Fruit fly (Drosophila melanogaster) whole organism, adult: ENCODE measurements around the gene betaCOP.

Source experiments
- CG5204 ChIP-seq: fragments of 200-800 bp; sonication (Bioruptor generic); optimal IDR thresholded peaks from 2 replicates; lab custom pipeline; 2016; ENCODE audit warnings: missing biosample characterization, missing genetic modification characterization
- Clk ChIP-seq: fragments of 200-800 bp; sonication (Bioruptor generic); optimal IDR thresholded peaks from 2 replicates; lab custom pipeline; 2017; ENCODE audit warnings: missing biosample characterization, missing genetic modification characterization
- cic ChIP-seq: fragments of 200-800 bp; sonication (Bioruptor generic); optimal IDR thresholded peaks from 2 replicates; lab custom pipeline; 2017; ENCODE audit warnings: missing biosample characterization, mild to moderate bottlenecking, missing genetic modification characterization, moderate library complexity
- cnc ChIP-seq, 2 experiments: fragments of >200 bp; optimal IDR thresholded peaks; 2 replicates each; lab custom pipeline; 2017
- kay ChIP-seq: fragments of 200-800 bp; sonication (Bioruptor generic); peaks from one replicate; lab custom pipeline; 2016; ENCODE audit warnings: missing biosample characterization, missing genetic modification characterization, borderline replicate concordance
- ovo ChIP-seq: fragments of 200-800 bp; sonication (Bioruptor generic); optimal IDR thresholded peaks from 2 replicates; lab custom pipeline; 2016; ENCODE audit warnings: missing biosample characterization, missing genetic modification characterization
- pad ChIP-seq: fragments of 200-800 bp; sonication (Bioruptor generic); optimal IDR thresholded peaks from 3 replicates; lab custom pipeline; 2017; ENCODE audit warnings: missing biosample characterization, missing genetic modification characterization, mild to moderate bottlenecking, moderate library complexity, missing genetic modification reagents
- tj ChIP-seq: fragments of 200-800 bp; sonication (Bioruptor generic); optimal IDR thresholded peaks from 3 replicates; lab custom pipeline; 2017; ENCODE audit warnings: missing biosample characterization, mild to moderate bottlenecking, missing genetic modification characterization, moderate library complexity

DNA sequence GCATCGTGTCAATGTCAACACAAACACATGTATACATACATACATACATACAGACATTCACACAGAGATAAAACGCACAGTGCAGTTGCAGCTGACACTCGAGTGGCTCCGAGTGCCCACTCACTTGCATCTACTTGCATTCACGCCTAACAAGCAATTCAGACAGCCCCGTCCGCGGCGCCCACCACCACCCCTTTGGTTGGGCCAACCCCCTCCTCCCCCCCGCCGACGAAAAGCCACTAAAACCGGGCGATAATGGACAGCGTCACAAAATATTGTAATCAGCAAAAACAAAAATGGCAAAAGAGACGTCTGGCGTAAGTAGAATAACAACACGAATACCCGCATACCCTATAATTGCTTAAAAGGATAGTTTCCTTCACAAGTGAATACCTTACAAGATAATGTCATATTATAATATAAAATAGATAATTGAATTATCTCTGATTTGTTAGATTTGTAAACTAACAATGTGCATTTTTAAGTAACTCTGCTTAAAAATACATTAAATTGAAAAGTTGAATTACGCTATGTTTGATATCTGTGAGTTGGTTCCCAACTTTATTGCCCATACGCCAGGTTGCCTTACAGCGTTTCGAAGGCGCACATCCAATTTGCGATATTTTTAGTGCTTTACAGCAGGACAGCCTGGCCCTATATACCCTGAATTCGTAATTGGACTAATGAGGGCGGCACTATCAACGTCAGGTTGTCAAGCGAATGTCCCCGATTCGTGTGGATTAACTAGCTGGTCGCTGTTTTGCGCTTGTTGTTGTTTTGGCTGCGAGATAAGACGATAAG is 21.8 kb upstream of the betaCOP start:
- peak; percentile 20 for TF ChIP-seq pad
- peak; percentile 70 for TF ChIP-seq cic (GFP tag; lab: Kevin White, UChicago)
- no peak for TF ChIP-seq Clk
- TF ChIP-seq ovo (GFP tag; lab: Kevin White, UChicago): no peak
- peak; percentile 53 for TF ChIP-seq kay (GFP tag; lab: Kevin White, UChicago)
- TF ChIP-seq CG5204 (GFP tag; lab: Kevin White, UChicago): no peak
- peak; percentile 99 for TF ChIP-seq tj (GFP tag; lab: Kevin White, UChicago)
- no peak for TF ChIP-seq cnc (optimal IDR thresholded peaks at IDR 0.05; lab: Kevin White, UChicago)
